Fruit fly (Drosophila melanogaster) whole organism, embryonic: ENCODE measurements around the gene Nthl1.

Experiments
- CG10979 ChIP-seq: fragments of 200-800 bp; sonication (Bioruptor generic); optimal IDR thresholded peaks from 2 replicates; lab custom pipeline; 2018; ENCODE audit warnings: missing biosample characterization, mild to moderate bottlenecking, missing genetic modification characterization, moderate library complexity
- CG13775 ChIP-seq: fragments of 200-800 bp; sonication (Bioruptor generic); optimal IDR thresholded peaks from 3 replicates; lab custom pipeline; 2017; ENCODE audit warnings: missing biosample characterization, mild to moderate bottlenecking, missing genetic modification characterization
- CG14710 ChIP-seq: fragments of 200-800 bp; sonication (Bioruptor generic); optimal IDR thresholded peaks from 3 replicates; lab custom pipeline; 2019; ENCODE audit warnings: missing biosample characterization, mild to moderate bottlenecking, missing genetic modification characterization, moderate library complexity
- CG15269 ChIP-seq: fragments of 200-800 bp; sonication (Bioruptor generic); optimal IDR thresholded peaks from 2 replicates; lab custom pipeline; 2018; ENCODE audit warnings: missing biosample characterization, mild to moderate bottlenecking, missing genetic modification characterization, moderate library complexity
- CG15696 ChIP-seq: fragments of 200-800 bp; sonication (Bioruptor generic); optimal IDR thresholded peaks from 2 replicates; lab custom pipeline; 2019; ENCODE audit warnings: missing biosample characterization, mild to moderate bottlenecking, missing genetic modification characterization, moderate library complexity
- CG1603 ChIP-seq: fragments of 200-800 bp; sonication (Bioruptor generic); optimal IDR thresholded peaks from 2 replicates; lab custom pipeline; 2019; ENCODE audit warnings: missing biosample characterization, mild to moderate bottlenecking, missing genetic modification characterization, moderate library complexity
- CG17359 ChIP-seq: fragments of 200-800 bp; sonication (Bioruptor generic); optimal IDR thresholded peaks from 3 replicates; lab custom pipeline; 2018; ENCODE audit warnings: missing biosample characterization, mild to moderate bottlenecking, missing genetic modification characterization, moderate library complexity
- CG17361 ChIP-seq: fragments of 200-800 bp; sonication (Bioruptor generic); IDR thresholded peaks from 3 replicates; pipeline ENCODE4 v1.3.6; 2022; ENCODE audit warnings: missing biosample characterization, missing genetic modification characterization
- CG18262 ChIP-seq: fragments of 200-800 bp; optimal IDR thresholded peaks from 3 replicates; lab custom pipeline; 2019; ENCODE audit warnings: missing biosample characterization, mild to moderate bottlenecking, missing genetic modification characterization, moderate library complexity
- CG1832 ChIP-seq: fragments of 200-800 bp; sonication (Bioruptor generic); optimal IDR thresholded peaks from 2 replicates; lab custom pipeline; 2017; ENCODE audit warnings: missing biosample characterization, mild to moderate bottlenecking, missing genetic modification characterization, inconsistent platforms
- CG18476 ChIP-seq: fragments of 200-800 bp; sonication (Bioruptor generic); optimal IDR thresholded peaks from 2 replicates; lab custom pipeline; 2016; ENCODE audit warnings: missing biosample characterization, mild to moderate bottlenecking, missing genetic modification characterization
- CG18619 ChIP-seq: fragments of 200-800 bp; sonication (Bioruptor generic); optimal IDR thresholded peaks from 3 replicates; lab custom pipeline; 2017; ENCODE audit warnings: missing biosample characterization, mild to moderate bottlenecking, missing genetic modification characterization
- CG2202 ChIP-seq: fragments of 200-800 bp; sonication (Bioruptor generic); optimal IDR thresholded peaks from 2 replicates; lab custom pipeline; 2018; ENCODE audit warnings: missing biosample characterization, mild to moderate bottlenecking, missing genetic modification characterization
- CG2712 ChIP-seq: fragments of 200-800 bp; optimal IDR thresholded peaks from 3 replicates; lab custom pipeline; 2019; ENCODE audit warnings: missing biosample characterization, mild to moderate bottlenecking, missing genetic modification characterization, moderate library complexity
- CG4328 ChIP-seq: fragments of 200-800 bp; sonication (Bioruptor generic); optimal IDR thresholded peaks from 3 replicates; lab custom pipeline; 2017; ENCODE audit warnings: missing biosample characterization, missing genetic modification reagents, missing genetic modification characterization
- CG4404 ChIP-seq: fragments of 200-800 bp; sonication (Bioruptor generic); IDR thresholded peaks from 2 replicates; pipeline ENCODE4 v1.3.6; 2022; ENCODE audit warnings: missing biosample characterization, missing genetic modification characterization
- CG6765 ChIP-seq: fragments of 200-800 bp; sonication (Bioruptor generic); optimal IDR thresholded peaks from 3 replicates; lab custom pipeline; 2017; ENCODE audit warnings: missing biosample characterization, mild to moderate bottlenecking, missing genetic modification characterization
- CG9727 ChIP-seq: fragments of 200-800 bp; sonication (Bioruptor generic); optimal IDR thresholded peaks from 3 replicates; lab custom pipeline; 2017; ENCODE audit warnings: missing biosample characterization, mild to moderate bottlenecking, missing genetic modification characterization
- CkIIα-i1 ChIP-seq: fragments of 200-800 bp; sonication (Bioruptor generic); IDR thresholded peaks from 2 replicates; pipeline ENCODE4 v1.3.6; 2022; ENCODE audit warnings: missing biosample characterization, missing genetic modification characterization
- Fer1 ChIP-seq: fragments of 200-800 bp; sonication (Bioruptor generic); optimal IDR thresholded peaks from 2 replicates; lab custom pipeline; 2017; ENCODE audit warnings: missing biosample characterization, mild to moderate bottlenecking, missing genetic modification characterization
- HLH4C ChIP-seq: fragments of 200-800 bp; sonication (Bioruptor generic); IDR thresholded peaks from 3 replicates; pipeline ENCODE4 v1.3.6; 2022; ENCODE audit warnings: missing biosample characterization, missing genetic modification characterization; ENCODE audit not compliant: partially characterized antibody
- Hand ChIP-seq: fragments of 200-800 bp; sonication (Bioruptor generic); optimal IDR thresholded peaks from 2 replicates; lab custom pipeline; 2017; ENCODE audit warnings: mild to moderate bottlenecking, missing biosample characterization, missing genetic modification reagents, missing genetic modification characterization
- Hr51 ChIP-seq, 2 experiments: fragments of 200-800 bp; sonication (Bioruptor generic); optimal IDR thresholded peaks; 2 replicates in 1 of 2; 3 replicates in 1 of 2; lab custom pipeline; 2016 to 2018; ENCODE audit warnings: missing biosample characterization in 2 of 2, missing genetic modification characterization in 2 of 2, mild to moderate bottlenecking in 1 of 2, moderate library complexity in 1 of 2
- Lhr ChIP-seq: fragments of 200-800 bp; sonication (Bioruptor generic); optimal IDR thresholded peaks from 3 replicates; lab custom pipeline; 2017; ENCODE audit warnings: mild to moderate bottlenecking, missing biosample characterization, missing genetic modification reagents, missing genetic modification characterization
- Lim3 ChIP-seq: fragments of 200-800 bp; sonication (Bioruptor generic); IDR thresholded peaks from 2 replicates; pipeline ENCODE4 v1.3.6; 2022; ENCODE audit warnings: missing biosample characterization, missing genetic modification characterization
- Mrtf ChIP-seq: fragments of 200-800 bp; sonication (Bioruptor generic); IDR thresholded peaks from 3 replicates; pipeline ENCODE4 v1.3.6; 2022; ENCODE audit warnings: missing biosample characterization, missing genetic modification characterization
- Myb ChIP-seq: fragments of 200-800 bp; sonication (Bioruptor generic); optimal IDR thresholded peaks from 2 replicates; lab custom pipeline; 2016; ENCODE audit warnings: missing biosample characterization, missing genetic modification characterization
- Rfx ChIP-seq: fragments of 200-800 bp; sonication (Bioruptor generic); IDR thresholded peaks from 2 replicates; pipeline ENCODE4 v1.3.6; 2022; ENCODE audit warnings: missing biosample characterization, missing genetic modification characterization
- TFAM ChIP-seq: fragments of 200-800 bp; sonication (Bioruptor generic); optimal IDR thresholded peaks from 2 replicates; lab custom pipeline; 2017; ENCODE audit warnings: missing biosample characterization, missing genetic modification characterization, inconsistent platforms
- Xbp1 ChIP-seq: fragments of 200-800 bp; sonication (Bioruptor generic); optimal IDR thresholded peaks from 3 replicates; lab custom pipeline; 2016; ENCODE audit warnings: missing biosample characterization, mild to moderate bottlenecking, missing genetic modification characterization
- bsh ChIP-seq, 2 experiments: fragments of 200-800 bp; sonication (Bioruptor generic); optimal IDR thresholded peaks; 2 replicates each; lab custom pipeline; 2017 to 2018; ENCODE audit warnings: mild to moderate bottlenecking in 2 of 2, missing biosample characterization in 2 of 2, missing genetic modification characterization in 2 of 2, moderate library complexity in 1 of 2
- dmrt11E ChIP-seq: fragments of 200-800 bp; sonication (Bioruptor generic); optimal IDR thresholded peaks from 3 replicates; lab custom pipeline; 2018; ENCODE audit warnings: missing biosample characterization, mild to moderate bottlenecking, missing genetic modification characterization, moderate library complexity
- exex ChIP-seq: fragments of 200-800 bp; sonication (Bioruptor generic); optimal IDR thresholded peaks from 4 replicates; lab custom pipeline; 2018; ENCODE audit warnings: missing biosample characterization, mild to moderate bottlenecking, missing genetic modification characterization, moderate library complexity
- gem ChIP-seq: fragments of 200-800 bp; sonication (Bioruptor generic); optimal IDR thresholded peaks from 2 replicates; lab custom pipeline; 2019; ENCODE audit warnings: missing biosample characterization, mild to moderate bottlenecking, missing genetic modification characterization, moderate library complexity
- jing ChIP-seq: fragments of 200-800 bp; sonication (Bioruptor generic); optimal IDR thresholded peaks from 2 replicates; lab custom pipeline; 2018; ENCODE audit warnings: missing biosample characterization, mild to moderate bottlenecking, missing genetic modification characterization
- lab ChIP-seq: fragments of 200-800 bp; sonication (Bioruptor generic); optimal IDR thresholded peaks from 3 replicates; lab custom pipeline; 2017; ENCODE audit warnings: missing biosample characterization, missing genetic modification characterization, mild to moderate bottlenecking, moderate library complexity, missing genetic modification reagents
- lmd ChIP-seq: fragments of 200-800 bp; sonication (Bioruptor generic); IDR thresholded peaks from 2 replicates; pipeline ENCODE4 v1.3.6; 2022; ENCODE audit warnings: missing biosample characterization, missing genetic modification characterization
- lola ChIP-seq, 3 experiments: fragments of >200 bp in 2 of 3; fragments of 200-800 bp in 1 of 3; sonication (Bioruptor generic) in 1 of 3; optimal IDR thresholded peaks; 2 replicates each; lab custom pipeline; 2017 to 2019; ENCODE audit warnings: missing biosample characterization in 3 of 3, missing genetic modification characterization in 3 of 3, mild to moderate bottlenecking in 1 of 3, moderate library complexity in 1 of 3
- lov ChIP-seq, 2 experiments: fragments of 200-800 bp in 1 of 2; fragments of >200 bp in 1 of 2; sonication (Bioruptor generic) in 1 of 2; IDR thresholded peaks in 1 of 2; optimal IDR thresholded peaks in 1 of 2; 2 replicates in 1 of 2; 3 replicates in 1 of 2; pipeline versions ENCODE4 v1.3.6 to Lab custom; 2017 to 2022; ENCODE audit warnings: missing biosample characterization in 1 of 2, missing genetic modification characterization in 1 of 2
- peb ChIP-seq: fragments of 200-800 bp; sonication (Bioruptor generic); IDR thresholded peaks from 2 replicates; pipeline ENCODE4 v1.3.6; 2022; ENCODE audit warnings: missing biosample characterization, missing genetic modification characterization
- phol ChIP-seq: fragments of 200-800 bp; sonication (Bioruptor generic); optimal IDR thresholded peaks from 3 replicates; lab custom pipeline; 2018; ENCODE audit warnings: missing biosample characterization, mild to moderate bottlenecking, missing genetic modification characterization, moderate library complexity
- row ChIP-seq: fragments of 200-800 bp; sonication (Bioruptor generic); IDR thresholded peaks from 3 replicates; pipeline ENCODE4 v1.3.6; 2022; ENCODE audit warnings: missing biosample characterization, missing genetic modification characterization
- sens ChIP-seq: fragments of 200-800 bp; sonication (Bioruptor generic); peaks from one replicate; lab custom pipeline; 2016; ENCODE audit warnings: missing biosample characterization, missing genetic modification characterization
- sim ChIP-seq: fragments of 200-800 bp; sonication (Bioruptor generic); IDR thresholded peaks from 2 replicates; pipeline ENCODE4 v1.3.6; 2022; ENCODE audit warnings: missing biosample characterization, missing genetic modification characterization
- slbo ChIP-seq: fragments of 200-800 bp; sonication (Bioruptor generic); IDR thresholded peaks from 2 replicates; pipeline ENCODE4 v1.3.6; 2022; ENCODE audit warnings: missing biosample characterization, missing genetic modification characterization
- so ChIP-seq: fragments of 200-800 bp; sonication (Bioruptor generic); IDR thresholded peaks from 3 replicates; pipeline ENCODE4 v1.3.6; 2022; ENCODE audit warnings: missing biosample characterization, missing genetic modification characterization
- wor ChIP-seq: fragments of 200-800 bp; sonication (Bioruptor generic); IDR thresholded peaks from 2 replicates; pipeline ENCODE4 v1.3.6; 2022; ENCODE audit warnings: missing biosample characterization, missing genetic modification characterization
- zf30C ChIP-seq: fragments of 200-800 bp; sonication (Bioruptor generic); optimal IDR thresholded peaks from 3 replicates; lab custom pipeline; 2018; ENCODE audit warnings: missing biosample characterization, mild to moderate bottlenecking, missing genetic modification characterization

Gene Nthl1

dm6 chr2L:20956836-20957235 is 29.2 kb upstream of the Nthl1 start:
- TF ChIP-seq sens (GFP tag; lab: Kevin White, UChicago) (peak; percentile 49), CG17359 (tag; lab: Kevin White, UChicago) (no peak), CG18262 (tag; lab: Kevin White, UChicago) (peak; percentile 38), CG10979 (peak; percentile 9), CG4404 (GFP tag; lab: Robert Waterston, UW) (0 out of 2 replicates have a peak, but pooled peaks have one; percentile 21), lola (GFP tag; optimal IDR thresholded peaks at IDR 0.05; lab: Kevin White, UChicago) (peak in 1 of 3 experiments; percentile 35), CG15696 (tag; lab: Kevin White, UChicago) (peak; percentile 50), phol (peak; percentile 20), gem (tag; lab: Kevin White, UChicago) (peak; percentile 31), HLH4C (GFP tag; lab: Robert Waterston, UW) (no peak), CG15269 (tag; lab: Kevin White, UChicago) (no peak), CG17361 (GFP tag; lab: Robert Waterston, UW) (peak; percentile 15; the same call in 1 of the 3 replicates), CG13775 (GFP tag; lab: Kevin White, UChicago) (peak; percentile 5), CG14710 (tag; lab: Kevin White, UChicago) (peak; percentile 18), zf30C (GFP tag; lab: Kevin White, UChicago) (peak; percentile 37), sim (GFP tag; lab: Robert Waterston, UW) (no peak), jing (GFP tag; lab: Kevin White, UChicago) (no peak), peb (GFP tag; lab: Robert Waterston, UW) (no peak), CG9727 (GFP tag; lab: Kevin White, UChicago) (peak; percentile 58), CG2712 (tag; lab: Kevin White, UChicago) (peak; percentile 20), Lim3 (no peak), dmrt11E (tag; lab: Kevin White, UChicago) (peak; percentile 55)

DNA sequence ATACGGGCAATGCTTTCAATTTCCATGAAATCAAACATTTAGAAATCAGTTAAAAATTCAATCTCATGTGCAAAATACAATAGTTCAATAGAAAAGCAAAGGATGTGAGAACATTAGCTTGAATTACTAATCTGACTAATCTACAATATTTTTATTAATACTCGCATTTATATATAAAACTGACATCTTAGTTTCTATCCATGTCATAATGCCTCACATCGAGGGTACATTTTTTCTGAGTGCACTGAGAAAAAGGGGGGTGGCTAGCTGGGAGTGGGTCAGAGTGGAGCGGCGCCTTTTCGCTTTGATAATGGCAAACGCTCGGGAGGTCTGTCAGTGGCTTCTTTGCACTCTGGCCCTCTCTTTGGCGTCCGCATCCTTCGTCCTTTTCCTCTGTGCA is 23.7 kb upstream of the Nthl1 start:
- peak; percentile 36 for TF ChIP-seq CG15269 (tag; lab: Kevin White, UChicago)
- TF ChIP-seq lov (optimal IDR thresholded peaks at IDR 0.05; lab: Kevin White, UChicago), result no peak
- TF ChIP-seq lov (GFP tag; IDR thresholded peaks at IDR 0.05; lab: Robert Waterston, UW), result no peak
- no peak for TF ChIP-seq sim (GFP tag; lab: Robert Waterston, UW)
- TF ChIP-seq so (GFP tag; lab: Robert Waterston, UW), result no peak
- TF ChIP-seq CG2202 (tag; lab: Kevin White, UChicago), result no peak
- peak in 1 of 2 experiments; percentile 34 for TF ChIP-seq Hr51 (GFP tag; optimal IDR thresholded peaks at IDR 0.05; lab: Kevin White, UChicago)
- TF ChIP-seq wor, result no peak
- peak; percentile 48; the same call in 2 of the 3 replicates for TF ChIP-seq row (GFP tag; lab: Robert Waterston, UW)
- no peak for TF ChIP-seq CG1832 (GFP tag; lab: Kevin White, UChicago)
- peak; percentile 57 for TF ChIP-seq lab (GFP tag; lab: Kevin White, UChicago)
- TF ChIP-seq Rfx (GFP tag; lab: Robert Waterston, UW), result peak; percentile 4; the same call in 1 of the 2 replicates
- no peak for TF ChIP-seq Myb
- TF ChIP-seq slbo (GFP tag; lab: Robert Waterston, UW), result no peak
- TF ChIP-seq CG6765 (GFP tag; lab: Kevin White, UChicago), result no peak
- no peak for TF ChIP-seq Lhr (GFP tag; lab: Kevin White, UChicago)
- TF ChIP-seq TFAM (GFP tag; lab: Kevin White, UChicago), result no peak
- no peak for TF ChIP-seq Mrtf (GFP tag; lab: Robert Waterston, UW)
- peak; percentile 22 for TF ChIP-seq lmd (GFP tag; lab: Robert Waterston, UW)
- TF ChIP-seq CG10979, result peak; percentile 45
- no peak for TF ChIP-seq CkIIα-i1 (GFP tag; lab: Robert Waterston, UW)
- no peak for TF ChIP-seq exex (tag; lab: Kevin White, UChicago)
- peak; percentile 7 for TF ChIP-seq Xbp1 (GFP tag; lab: Kevin White, UChicago)
- TF ChIP-seq CG18619 (GFP tag; lab: Kevin White, UChicago), result no peak
- peak; percentile 29 for TF ChIP-seq CG1603
- TF ChIP-seq bsh (GFP tag; optimal IDR thresholded peaks at IDR 0.05; lab: Kevin White, UChicago), result peak in 1 of 2 experiments; percentile 37
- no peak for TF ChIP-seq Hand (GFP tag; lab: Kevin White, UChicago)
- peak; percentile 10 for TF ChIP-seq CG4328 (GFP tag; lab: Kevin White, UChicago)
- TF ChIP-seq dmrt11E (tag; lab: Kevin White, UChicago), result no peak
- no peak for TF ChIP-seq CG18476 (GFP tag; lab: Kevin White, UChicago)
- peak; percentile 62 for TF ChIP-seq Fer1 (GFP tag; lab: Kevin White, UChicago)
